Fruit fly (Drosophila melanogaster) whole organism, prepupa: Measurements from ENCODE around the gene Spn.

Experiments
- Blimp-1 ChIP-seq: fragments of 200-800 bp; sonication (Bioruptor generic); optimal IDR thresholded peaks from 3 replicates; lab custom pipeline; 2017; ENCODE audit warnings: missing biosample characterization, missing genetic modification characterization, mild to moderate bottlenecking, moderate library complexity, missing genetic modification reagents
- CG10631 ChIP-seq: fragments of 200-800 bp; sonication (Bioruptor generic); optimal IDR thresholded peaks from 2 replicates; lab custom pipeline; 2016; ENCODE audit warnings: missing biosample characterization, missing genetic modification characterization
- CG10669 ChIP-seq: fragments of 200-800 bp; sonication (Bioruptor generic); optimal IDR thresholded peaks from 3 replicates; lab custom pipeline; 2018; ENCODE audit warnings: missing biosample characterization, mild to moderate bottlenecking, missing genetic modification characterization, moderate library complexity
- CG11294 ChIP-seq: fragments of 200-800 bp; sonication (Bioruptor generic); IDR thresholded peaks from 2 replicates; pipeline ENCODE4 v1.3.6; 2022; ENCODE audit warnings: missing biosample characterization, missing genetic modification characterization
- CG11762 ChIP-seq: fragments of 200-800 bp; sonication (Bioruptor generic); optimal IDR thresholded peaks from 3 replicates; lab custom pipeline; 2016; ENCODE audit warnings: missing biosample characterization, missing genetic modification characterization; ENCODE audit not compliant: insufficient read depth
- CG11902 ChIP-seq: fragments of 200-800 bp; sonication (Bioruptor generic); optimal IDR thresholded peaks from 3 replicates; lab custom pipeline; 2016; ENCODE audit warnings: missing biosample characterization, missing genetic modification characterization
- CG15336 ChIP-seq: fragments of 200-800 bp; sonication (Bioruptor generic); IDR thresholded peaks from 2 replicates; pipeline ENCODE4 v1.3.6; 2022; ENCODE audit warnings: missing biosample characterization, missing genetic modification characterization
- CG16779 ChIP-seq: fragments of 200-800 bp; sonication (Bioruptor generic); optimal IDR thresholded peaks from 3 replicates; lab custom pipeline; 2017; ENCODE audit warnings: missing biosample characterization, mild to moderate bottlenecking, missing genetic modification characterization
- CG3032 ChIP-seq: fragments of 200-800 bp; optimal IDR thresholded peaks from 2 replicates; lab custom pipeline; 2019; ENCODE audit warnings: missing biosample characterization, mild to moderate bottlenecking, missing genetic modification characterization, moderate library complexity
- CG31627 ChIP-seq: fragments of 200-800 bp; sonication (Bioruptor generic); optimal IDR thresholded peaks from 3 replicates; lab custom pipeline; 2016; ENCODE audit warnings: missing biosample characterization, missing genetic modification characterization
- CG32006 ChIP-seq: fragments of 200-800 bp; sonication (Bioruptor generic); optimal IDR thresholded peaks from 3 replicates; lab custom pipeline; 2017; ENCODE audit warnings: missing biosample characterization, mild to moderate bottlenecking, missing genetic modification characterization
- CG3919 ChIP-seq: fragments of 200-800 bp; sonication (Bioruptor generic); optimal IDR thresholded peaks from 3 replicates; lab custom pipeline; 2016; ENCODE audit warnings: missing biosample characterization, missing genetic modification characterization
- CG6163 ChIP-seq: fragments of 200-800 bp; sonication (Bioruptor generic); IDR thresholded peaks from 3 replicates; pipeline ENCODE4 v1.3.6; 2022; ENCODE audit warnings: missing biosample characterization, missing genetic modification characterization
- CG6276 ChIP-seq: fragments of 200-800 bp; sonication (Bioruptor generic); optimal IDR thresholded peaks from 2 replicates; lab custom pipeline; 2017; ENCODE audit warnings: missing biosample characterization, mild to moderate bottlenecking, missing genetic modification characterization
- CG6792 ChIP-seq: fragments of 200-800 bp; sonication (Bioruptor generic); optimal IDR thresholded peaks from 3 replicates; lab custom pipeline; 2016; ENCODE audit warnings: missing biosample characterization, missing genetic modification characterization
- CG6808 ChIP-seq: fragments of 200-800 bp; sonication (Bioruptor generic); optimal IDR thresholded peaks from 3 replicates; lab custom pipeline; 2017; ENCODE audit warnings: missing biosample characterization, missing genetic modification characterization, mild to moderate bottlenecking, moderate library complexity, missing genetic modification reagents
- CG6854 ChIP-seq: fragments of 200-800 bp; sonication (Bioruptor generic); optimal IDR thresholded peaks from 2 replicates; lab custom pipeline; 2017; ENCODE audit warnings: missing biosample characterization, mild to moderate bottlenecking, missing genetic modification characterization
- CG7368 ChIP-seq: fragments of 200-800 bp; sonication (Bioruptor generic); optimal IDR thresholded peaks from 3 replicates; lab custom pipeline; 2016; ENCODE audit warnings: missing biosample characterization, missing genetic modification characterization
- CG8319 ChIP-seq: fragments of 200-800 bp; sonication (Bioruptor generic); optimal IDR thresholded peaks from 3 replicates; lab custom pipeline; 2016; ENCODE audit warnings: missing biosample characterization, missing genetic modification characterization
- CG8632 ChIP-seq: fragments of 200-800 bp; sonication (Bioruptor generic); optimal IDR thresholded peaks from 3 replicates; lab custom pipeline; 2016; ENCODE audit warnings: missing biosample characterization, missing genetic modification characterization
- CG9139 ChIP-seq: fragments of 200-800 bp; sonication (Bioruptor generic); optimal IDR thresholded peaks from 3 replicates; lab custom pipeline; 2017; ENCODE audit warnings: missing biosample characterization, mild to moderate bottlenecking, missing genetic modification characterization
- Eip75B ChIP-seq: fragments of 200-800 bp; sonication (Bioruptor generic); optimal IDR thresholded peaks from 3 replicates; lab custom pipeline; 2016; ENCODE audit warnings: missing biosample characterization, missing genetic modification characterization
- Eip78C ChIP-seq: fragments of 200-800 bp; sonication (Bioruptor generic); peaks from one replicate; lab custom pipeline; 2016; ENCODE audit warnings: missing biosample characterization, missing genetic modification characterization
- Eip93F ChIP-seq: fragments of 200-800 bp; sonication (Bioruptor generic); optimal IDR thresholded peaks from 2 replicates; lab custom pipeline; 2016; ENCODE audit warnings: missing biosample characterization, mild to moderate bottlenecking, missing genetic modification characterization
- Ets21C ChIP-seq: fragments of 200-800 bp; sonication (Bioruptor generic); optimal IDR thresholded peaks from 3 replicates; lab custom pipeline; 2016; ENCODE audit warnings: missing biosample characterization, missing genetic modification characterization
- Gug ChIP-seq: fragments of 200-800 bp; sonication (Bioruptor generic); IDR thresholded peaks from 2 replicates; pipeline ENCODE4 v1.3.6; 2022; ENCODE audit warnings: missing biosample characterization, missing genetic modification characterization
- Hr38 ChIP-seq: sonication (Bioruptor generic); optimal IDR thresholded peaks from 2 replicates; lab custom pipeline; 2016; ENCODE audit warnings: missing biosample characterization, missing genetic modification characterization
- Hr4 ChIP-seq: fragments of 200-800 bp; sonication (Bioruptor generic); optimal IDR thresholded peaks from 3 replicates; lab custom pipeline; 2016; ENCODE audit warnings: missing biosample characterization, missing genetic modification characterization
- Lpt ChIP-seq: fragments of 200-800 bp; sonication (Bioruptor generic); optimal IDR thresholded peaks from 3 replicates; lab custom pipeline; 2016; ENCODE audit warnings: missing biosample characterization, missing genetic modification characterization
- Met ChIP-seq: fragments of 200-800 bp; sonication (Bioruptor generic); optimal IDR thresholded peaks from 3 replicates; lab custom pipeline; 2016; ENCODE audit warnings: missing biosample characterization, missing genetic modification characterization
- Smox ChIP-seq: fragments of 200-800 bp; sonication (Bioruptor generic); optimal IDR thresholded peaks from 3 replicates; lab custom pipeline; 2016; ENCODE audit warnings: missing biosample characterization, missing genetic modification characterization
- Sox102F ChIP-seq: fragments of 200-800 bp; sonication (Bioruptor generic); optimal IDR thresholded peaks from 2 replicates; lab custom pipeline; 2016; ENCODE audit warnings: missing biosample characterization, mild to moderate bottlenecking, missing genetic modification characterization
- Sox14 ChIP-seq: fragments of 200-800 bp; sonication (Bioruptor generic); optimal IDR thresholded peaks from 3 replicates; lab custom pipeline; 2016; ENCODE audit warnings: missing biosample characterization, missing genetic modification characterization
- achi ChIP-seq: fragments of 200-800 bp; sonication (Bioruptor generic); optimal IDR thresholded peaks from 3 replicates; lab custom pipeline; 2016; ENCODE audit warnings: missing biosample characterization, missing genetic modification characterization
- acj6 ChIP-seq: fragments of 200-800 bp; sonication (Bioruptor generic); optimal IDR thresholded peaks from 3 replicates; lab custom pipeline; 2016; ENCODE audit warnings: missing biosample characterization, missing genetic modification characterization
- cyc ChIP-seq: fragments of 200-800 bp; sonication (Bioruptor generic); optimal IDR thresholded peaks from 3 replicates; lab custom pipeline; 2016; ENCODE audit warnings: missing biosample characterization, missing genetic modification characterization
- dac ChIP-seq: fragments of 200-800 bp; sonication (Bioruptor generic); optimal IDR thresholded peaks from 2 replicates; lab custom pipeline; 2017; ENCODE audit warnings: missing biosample characterization, mild to moderate bottlenecking, missing genetic modification characterization
- dsx ChIP-seq: fragments of 200-800 bp; optimal IDR thresholded peaks from 3 replicates; lab custom pipeline; 2019; ENCODE audit warnings: missing biosample characterization, mild to moderate bottlenecking, missing genetic modification characterization, moderate library complexity; ENCODE audit not compliant: poor library complexity, severe bottlenecking
- eg ChIP-seq: fragments of 200-800 bp; sonication (Bioruptor generic); IDR thresholded peaks from 3 replicates; pipeline ENCODE4 v1.3.6; 2022; ENCODE audit warnings: missing biosample characterization, missing genetic modification characterization
- esn ChIP-seq: fragments of 200-800 bp; sonication (Bioruptor generic); optimal IDR thresholded peaks from 2 replicates; lab custom pipeline; 2016; ENCODE audit warnings: missing biosample characterization, mild to moderate bottlenecking, missing genetic modification characterization, moderate library complexity
- fd59A ChIP-seq: fragments of 200-800 bp; sonication (Bioruptor generic); optimal IDR thresholded peaks from 2 replicates; lab custom pipeline; 2017; ENCODE audit warnings: missing biosample characterization, mild to moderate bottlenecking, missing genetic modification characterization, missing genetic modification reagents
- salr ChIP-seq, 2 experiments: fragments of 200-800 bp; sonication (Bioruptor generic); optimal IDR thresholded peaks; 3 replicates each; lab custom pipeline; 2016 to 2018; ENCODE audit warnings: missing biosample characterization in 2 of 2, missing genetic modification characterization in 2 of 2, mild to moderate bottlenecking in 1 of 2
- ss ChIP-seq, 2 experiments: fragments of 200-800 bp; sonication (Bioruptor generic); optimal IDR thresholded peaks; 2 replicates in 1 of 2; 3 replicates in 1 of 2; lab custom pipeline; 2017 to 2018; ENCODE audit warnings: mild to moderate bottlenecking in 2 of 2, missing biosample characterization in 2 of 2, missing genetic modification characterization in 2 of 2, moderate library complexity in 1 of 2
- svp ChIP-seq: fragments of 200-800 bp; sonication (Bioruptor generic); peaks from one replicate; lab custom pipeline; 2016; ENCODE audit warnings: missing biosample characterization, missing genetic modification characterization
- vri ChIP-seq: fragments of 200-800 bp; sonication (Bioruptor generic); optimal IDR thresholded peaks from 3 replicates; lab custom pipeline; 2016; ENCODE audit warnings: missing biosample characterization, mild to moderate bottlenecking, missing genetic modification characterization

Gene Spn

DNA sequence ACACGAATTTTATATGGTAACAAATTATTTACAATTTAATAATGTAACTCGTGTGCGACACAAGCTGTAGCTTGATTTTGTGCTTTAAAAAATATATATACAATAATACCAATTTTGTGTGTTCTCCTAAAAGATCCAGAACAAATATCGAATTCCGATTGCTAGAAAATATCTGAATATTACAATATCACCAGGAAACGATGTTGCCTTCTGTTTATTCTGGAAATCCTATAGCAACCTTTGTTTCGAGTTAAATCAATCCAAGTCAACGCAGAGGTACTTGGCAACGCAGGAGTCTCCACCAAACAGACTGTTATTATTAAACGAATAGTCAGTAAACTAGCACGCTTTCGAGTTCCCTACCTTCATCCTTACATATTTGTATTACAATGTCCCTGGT, 41.4 kb upstream of the Spn start, which contains the start of gene CG16984:
Gene CG16984, plus strand, starts transcription at position 301 of the 400 bp plus-strand sequence.
- no peak for TF ChIP-seq eg (GFP tag; lab: Robert Waterston, UW)

DNA sequence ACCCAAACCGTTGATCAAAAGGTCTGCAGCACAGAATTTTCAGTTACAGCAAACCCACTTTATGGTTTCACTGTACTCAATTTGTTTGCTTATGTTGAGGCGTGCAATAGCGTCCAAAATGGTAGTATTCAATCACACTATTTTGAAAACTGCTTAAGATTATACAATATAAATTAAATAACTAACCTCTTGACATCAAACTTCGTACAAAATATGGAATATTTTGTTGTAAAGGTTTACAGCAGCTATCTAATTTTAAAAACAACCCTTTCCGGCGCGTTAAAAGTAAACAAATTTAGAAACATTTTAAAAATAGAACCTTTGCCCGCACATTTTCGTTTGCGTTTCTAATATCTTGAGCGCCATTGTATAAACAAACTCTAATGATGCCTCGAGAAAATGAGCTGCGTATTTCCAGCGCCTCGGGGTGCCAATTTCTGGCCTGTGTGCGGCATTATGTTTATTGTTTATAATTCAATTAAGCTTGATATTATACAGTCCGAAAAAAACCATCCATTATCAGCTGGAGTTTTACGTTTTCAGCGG, 36.7 kb upstream of the Spn start:
- TF ChIP-seq eg (GFP tag; lab: Robert Waterston, UW), result 0 out of 3 replicates have a peak, but pooled peaks have one; percentile 8
- TF ChIP-seq CG15336, result 0 out of 2 replicates have a peak, but pooled peaks have one; percentile 7
- TF ChIP-seq Blimp-1 (GFP tag; lab: Kevin White, UChicago), result no peak
- TF ChIP-seq Eip93F (GFP tag; lab: Kevin White, UChicago), result no peak
- TF ChIP-seq ss (GFP tag; optimal IDR thresholded peaks at IDR 0.05; lab: Kevin White, UChicago), result no peak
- peak; percentile 13 for TF ChIP-seq dac
- no peak for TF ChIP-seq CG3919 (GFP tag; lab: Kevin White, UChicago)
- no peak for TF ChIP-seq Sox14 (GFP tag; lab: Kevin White, UChicago)
- no peak for TF ChIP-seq Hr38
- no peak for TF ChIP-seq Sox102F (GFP tag; lab: Kevin White, UChicago)
- TF ChIP-seq CG7368 (GFP tag; lab: Kevin White, UChicago), result no peak
- TF ChIP-seq Hr4 (GFP tag; lab: Kevin White, UChicago), result no peak
- no peak for TF ChIP-seq cyc (GFP tag; lab: Kevin White, UChicago)
- TF ChIP-seq CG9139, result no peak
- peak; percentile 28 for TF ChIP-seq CG32006
- no peak for TF ChIP-seq CG11762 (GFP tag; lab: Kevin White, UChicago)
- 0 out of 3 replicates have a peak, but pooled peaks have one; percentile 5 for TF ChIP-seq CG6163 (GFP tag; lab: Robert Waterston, UW)
- no peak for TF ChIP-seq CG8319 (GFP tag; lab: Kevin White, UChicago)
- TF ChIP-seq Smox (GFP tag; lab: Kevin White, UChicago), result no peak
- TF ChIP-seq dsx (GFP tag; lab: Kevin White, UChicago), result no peak
- TF ChIP-seq esn (GFP tag; lab: Kevin White, UChicago), result no peak
- no peak for TF ChIP-seq CG11294
- TF ChIP-seq Eip78C (GFP tag; lab: Kevin White, UChicago), result peak; percentile 75
- no peak for TF ChIP-seq achi (GFP tag; lab: Kevin White, UChicago)
- no peak for TF ChIP-seq fd59A
- no peak for TF ChIP-seq CG3032

DNA sequence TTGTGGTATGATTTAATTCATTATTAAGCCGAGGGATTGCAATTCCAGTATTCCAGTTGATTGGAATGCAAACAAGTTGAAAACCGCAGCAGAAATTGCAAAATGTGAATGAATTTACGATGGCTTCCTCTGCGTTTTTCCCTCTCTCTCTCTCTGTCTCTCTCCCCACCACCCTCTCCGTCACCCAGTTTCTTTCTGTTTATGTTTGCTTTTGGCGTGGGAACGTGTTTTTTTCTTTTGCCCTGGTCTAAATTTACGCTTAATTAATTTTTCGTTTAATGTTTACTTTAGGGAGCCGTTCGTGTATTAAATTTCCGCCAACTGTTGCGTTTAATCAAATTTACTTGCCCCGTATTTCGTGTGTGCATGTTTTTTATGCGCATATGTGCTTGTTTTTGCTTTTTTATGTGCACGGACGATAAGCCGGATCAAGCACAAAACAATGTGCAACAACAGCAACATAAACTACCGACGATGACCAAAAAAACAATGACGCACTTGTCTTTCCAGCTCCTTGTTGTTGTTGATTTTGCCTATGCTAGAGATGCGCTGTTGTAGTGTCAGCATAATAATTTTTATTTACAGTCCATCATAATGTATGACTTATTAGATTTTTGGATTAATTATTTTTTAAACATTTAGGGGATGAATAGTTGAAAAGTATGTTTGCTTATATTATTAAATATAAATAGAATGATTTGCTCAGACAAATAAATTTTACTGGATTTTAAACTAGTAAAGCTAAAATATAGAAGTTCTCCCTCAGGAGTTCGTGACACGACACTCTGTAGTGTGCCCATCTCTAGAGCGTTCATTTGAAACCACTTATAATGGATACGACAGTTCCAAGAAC, 36.0 kb upstream of the Spn start:
- TF ChIP-seq Blimp-1 (GFP tag; lab: Kevin White, UChicago) (no peak), salr (GFP tag; optimal IDR thresholded peaks at IDR 0.05; lab: Kevin White, UChicago) (peak in 1 of 2 experiments; percentile 72), svp (peak; percentile 49), Eip78C (GFP tag; lab: Kevin White, UChicago) (peak; percentile 91), CG6276 (GFP tag; lab: Kevin White, UChicago) (peak; percentile 12), CG16779 (tag; lab: Kevin White, UChicago) (no peak), CG11294 (no peak), CG8632 (GFP tag; lab: Kevin White, UChicago) (peak; percentile 21), dsx (GFP tag; lab: Kevin White, UChicago) (peak; percentile 45), Met (GFP tag; lab: Kevin White, UChicago) (peak; percentile 31), CG15336 (peak; percentile 65), Gug (GFP tag; lab: Robert Waterston, UW) (no peak), Sox14 (GFP tag; lab: Kevin White, UChicago) (peak; percentile 4), vri (GFP tag; lab: Kevin White, UChicago) (no peak), Lpt (peak; percentile 4), cyc (GFP tag; lab: Kevin White, UChicago) (peak; percentile 18), Eip75B (peak; percentile 29), CG6792 (no peak), Sox102F (GFP tag; lab: Kevin White, UChicago) (peak; percentile 49), Ets21C (GFP tag; lab: Kevin White, UChicago) (no peak), acj6 (peak; percentile 51), CG31627 (GFP tag; lab: Kevin White, UChicago) (peak; percentile 35), CG10669 (no peak), eg (GFP tag; lab: Robert Waterston, UW) (peak; percentile 46; the same call in 2 of the 3 replicates), CG11902 (GFP tag; lab: Kevin White, UChicago) (no peak), CG6808 (GFP tag; lab: Kevin White, UChicago) (no peak), CG6854 (GFP tag; lab: Kevin White, UChicago) (peak; percentile 22), CG10631 (GFP tag; lab: Kevin White, UChicago) (peak; percentile 60)
